Fruit fly (Drosophila melanogaster): Measurements from ENCODE around the gene PGAP5.

The PGAP5 gene

DNA sequence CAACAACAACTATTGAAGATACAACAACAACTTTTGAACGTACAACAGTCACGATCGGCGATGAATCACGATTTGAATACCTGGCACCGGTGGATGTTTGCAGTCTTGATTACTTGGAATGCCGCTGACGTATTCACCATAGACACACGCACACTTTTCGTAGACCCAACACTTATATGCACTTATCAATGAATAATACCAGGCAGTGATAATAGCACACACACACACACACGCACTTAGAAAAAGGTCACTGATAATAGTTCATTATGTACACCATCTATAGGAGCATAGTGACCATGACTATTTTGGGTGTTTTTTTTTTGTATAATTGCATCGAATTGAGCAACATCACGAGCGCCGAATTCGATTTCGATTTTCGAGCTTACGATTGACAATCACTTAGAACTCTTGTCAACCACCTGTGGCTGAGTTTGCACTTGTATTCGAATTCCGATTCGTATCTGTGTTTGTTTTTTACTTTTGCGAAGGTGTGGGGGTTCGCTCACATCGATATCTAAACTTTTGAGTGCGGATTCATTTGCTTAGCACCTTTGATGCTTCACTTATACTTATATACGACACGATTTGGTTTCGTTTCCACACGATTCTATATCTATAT lies 40.5 kb downstream of the PGAP5 start (continued):
- no peak for TF ChIP-seq sima (GFP tag; optimal IDR thresholded peaks at IDR 0.05)
- no peak for TF ChIP-seq hkb (optimal IDR thresholded peaks at IDR 0.05)
- no peak for TF ChIP-seq hkb (GFP tag; IDR thresholded peaks at IDR 0.05)
- TF ChIP-seq ewg (GFP tag; optimal IDR thresholded peaks at IDR 0.05) = no peak
- TF ChIP-seq corto (GFP tag; optimal IDR thresholded peaks at IDR 0.05) = peak; percentile 18
- TF ChIP-seq CG2202 (tag; optimal IDR thresholded peaks at IDR 0.05) = no peak
- no peak for TF ChIP-seq bab2 (GFP tag; optimal IDR thresholded peaks at IDR 0.05)
- TF ChIP-seq tio (GFP tag; optimal IDR thresholded peaks at IDR 0.05) = no peak
- peak in 1 of 2 experiments; percentile 73 for TF ChIP-seq Pdp1 (GFP tag; optimal IDR thresholded peaks at IDR 0.05)
- TF ChIP-seq CG4360 (GFP tag; IDR thresholded peaks at IDR 0.05) = peak; percentile 72
- no peak for TF ChIP-seq CG3995 (GFP tag; optimal IDR thresholded peaks at IDR 0.05)
- TF ChIP-seq Ets97D (GFP tag; optimal IDR thresholded peaks at IDR 0.05) = no peak
- TF ChIP-seq Hr78 (GFP tag; optimal IDR thresholded peaks at IDR 0.05) = peak in 1 of 2 experiments; percentile 90
- no peak for TF ChIP-seq Bdp1 (GFP tag; optimal IDR thresholded peaks at IDR 0.05)
- TF ChIP-seq Dek (tag; optimal IDR thresholded peaks at IDR 0.05) = no peak
- no peak for TF ChIP-seq lilli (GFP tag; optimal IDR thresholded peaks at IDR 0.05)
- no peak for TF ChIP-seq CG3065 (GFP tag; optimal IDR thresholded peaks at IDR 0.05)
- TF ChIP-seq CG8290 (GFP tag; optimal IDR thresholded peaks at IDR 0.05) = no peak
- TF ChIP-seq CG8290 (tag; optimal IDR thresholded peaks at IDR 0.05) = no peak
- TF ChIP-seq run (tag; optimal IDR thresholded peaks at IDR 0.05) = no peak
- peak; percentile 43; the same call in 1 of the 3 replicates for TF ChIP-seq z (GFP tag; IDR thresholded peaks at IDR 0.05)
- peak; percentile 34 for TF ChIP-seq CG18599 (GFP tag; optimal IDR thresholded peaks at IDR 0.05)
- peak; percentile 24 for TF ChIP-seq mirr (GFP tag; optimal IDR thresholded peaks at IDR 0.05)
- peak; percentile 88 for TF ChIP-seq kah (GFP tag; optimal IDR thresholded peaks at IDR 0.05)
- no peak for TF ChIP-seq Atf6 (GFP tag; IDR thresholded peaks at IDR 0.05)
- no peak for TF ChIP-seq CG17361 (GFP tag; IDR thresholded peaks at IDR 0.05)
- no peak for TF ChIP-seq Ets65A (GFP tag)
- TF ChIP-seq Max (GFP tag; optimal IDR thresholded peaks at IDR 0.05) = no peak
- no peak for TF ChIP-seq CG14965 (GFP tag; optimal IDR thresholded peaks at IDR 0.05; ENCODE audit: borderline replicate concordance)
- no peak for TF ChIP-seq Sox100B (GFP tag; optimal IDR thresholded peaks at IDR 0.05)
- no peak for TF ChIP-seq seq (GFP tag; IDR thresholded peaks at IDR 0.05)
- TF ChIP-seq Med (GFP tag) = peak; percentile 29
- no peak for TF ChIP-seq az2 (GFP tag; optimal IDR thresholded peaks at IDR 0.05)
- TF ChIP-seq nom (GFP tag; optimal IDR thresholded peaks at IDR 0.05) = no peak
- no peak for TF ChIP-seq kay (GFP tag; optimal IDR thresholded peaks at IDR 0.05)
- no peak for TF ChIP-seq eyg (GFP tag; optimal IDR thresholded peaks at IDR 0.05)
- TF ChIP-seq Hand (GFP tag; optimal IDR thresholded peaks at IDR 0.05) = no peak
- no peak for TF ChIP-seq Ada2b (GFP tag; IDR thresholded peaks at IDR 0.05)
- TF ChIP-seq dmrt99B (tag; optimal IDR thresholded peaks at IDR 0.05) = no peak
- TF ChIP-seq CG14441 (GFP tag; IDR thresholded peaks at IDR 0.05) = no peak
- TF ChIP-seq wdn (GFP tag; IDR thresholded peaks at IDR 0.05) = no peak
- no peak for TF ChIP-seq esg (GFP tag; conservative IDR thresholded peaks at IDR 0.05)
- TF ChIP-seq Adf1 (GFP tag; IDR thresholded peaks at IDR 0.05) = no peak
- TF ChIP-seq Blimp-1 (GFP tag; optimal IDR thresholded peaks at IDR 0.05) = no peak
- TF ChIP-seq CG10565 (GFP tag; optimal IDR thresholded peaks at IDR 0.05) = no peak
- TF ChIP-seq ssp (GFP tag; IDR thresholded peaks at IDR 0.05) = no peak
- no peak for TF ChIP-seq CG1792 (GFP tag; optimal IDR thresholded peaks at IDR 0.05)
- TF ChIP-seq CG18262 (tag; optimal IDR thresholded peaks at IDR 0.05) = no peak
- TF ChIP-seq CG4424 (GFP tag; optimal IDR thresholded peaks at IDR 0.05) = no peak
- no peak for TF ChIP-seq CG2875 (GFP tag; optimal IDR thresholded peaks at IDR 0.05)
- TF ChIP-seq CG3838 (GFP tag; optimal IDR thresholded peaks at IDR 0.05) = no peak
- TF ChIP-seq lbe (GFP tag; optimal IDR thresholded peaks at IDR 0.05) = no peak
